Worm (Caenorhabditis elegans): ENCODE results near the gene btb-7.

DNA sequence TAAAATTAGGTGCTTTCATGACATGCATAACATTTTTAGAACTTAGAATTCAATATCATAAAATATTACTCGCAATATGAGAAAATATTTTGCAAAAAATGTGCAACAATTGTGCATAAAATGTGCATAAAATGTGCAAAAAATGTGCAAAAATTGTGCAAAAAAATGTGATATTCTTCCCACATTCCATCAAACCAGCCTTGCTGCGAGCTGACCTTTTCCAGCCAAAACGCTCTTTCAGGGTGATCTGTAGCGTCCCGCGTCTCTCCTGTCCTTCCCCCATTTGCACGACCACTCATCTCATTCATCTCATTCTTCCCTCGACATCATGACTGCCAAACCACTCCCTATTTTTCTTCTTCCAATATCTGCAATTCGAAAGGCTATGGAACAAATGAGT is 37.0 kb upstream of the btb-7 start, which contains the start of gene fbxb-17:
- TF ChIP-seq W03F9.2 (tag; optimal IDR thresholded peaks at IDR 0.05) (no peak), dao-5 (tag; optimal IDR thresholded peaks at IDR 0.05) (no peak), him-1 (tag; optimal IDR thresholded peaks at IDR 0.05) (no peak)

Data from whole organism, L4/young adult.